Fruit fly (Drosophila melanogaster) whole organism, wandering third instar larva: Measurements from ENCODE around the gene CG12589.

Experiments used
- Abd-B ChIP-seq: fragments of >200 bp; optimal IDR thresholded peaks from 2 replicates; lab custom pipeline; 2017; ENCODE audit warnings: missing biosample characterization, missing genetic modification characterization
- CG32264 ChIP-seq: fragments of 200-800 bp; sonication (Bioruptor generic); optimal IDR thresholded peaks from 2 replicates; lab custom pipeline; 2016; ENCODE audit warnings: missing biosample characterization, missing genetic modification characterization
- CG9705 ChIP-seq: fragments of 200-800 bp; sonication (Bioruptor generic); optimal IDR thresholded peaks from 2 replicates; lab custom pipeline; 2018; ENCODE audit warnings: missing biosample characterization, mild to moderate bottlenecking, missing genetic modification characterization
- CrebA ChIP-seq: fragments of 200-800 bp; sonication (Bioruptor generic); optimal IDR thresholded peaks from 2 replicates; lab custom pipeline; 2016; ENCODE audit warnings: missing biosample characterization, mild to moderate bottlenecking, missing genetic modification characterization, borderline replicate concordance
- Dfd ChIP-seq: fragments of >200 bp; optimal IDR thresholded peaks from 2 replicates; lab custom pipeline; 2017; ENCODE audit warnings: missing biosample characterization, missing genetic modification characterization
- Dif ChIP-seq: fragments of 200-275, 200-300 bp; sonication (Bioruptor generic); optimal IDR thresholded peaks from 2 replicates; lab custom pipeline; 2018; ENCODE audit warnings: missing biosample characterization, missing genetic modification characterization; ENCODE audit not compliant: partially characterized antibody
- GATAd ChIP-seq: sonication (Bioruptor generic); optimal IDR thresholded peaks from 2 replicates; lab custom pipeline; 2016; ENCODE audit warnings: missing biosample characterization, missing genetic modification characterization
- HLH106 ChIP-seq: fragments of 200-800 bp; optimal IDR thresholded peaks from 3 replicates; lab custom pipeline; 2019; ENCODE audit warnings: missing biosample characterization, mild to moderate bottlenecking, missing genetic modification characterization, moderate library complexity
- Hnf4 ChIP-seq: fragments of 200-800 bp; sonication (Bioruptor generic); optimal IDR thresholded peaks from 2 replicates; lab custom pipeline; 2016; ENCODE audit warnings: missing biosample characterization, mild to moderate bottlenecking, missing genetic modification characterization
- Hr83 ChIP-seq: fragments of 200-300 bp; sonication (Bioruptor generic); optimal IDR thresholded peaks from 2 replicates; lab custom pipeline; 2016; ENCODE audit warnings: missing biosample characterization, mild to moderate bottlenecking, missing genetic modification characterization, moderate library complexity; ENCODE audit not compliant: poor library complexity, severe bottlenecking
- Jra ChIP-seq: sonication (Bioruptor generic); optimal IDR thresholded peaks from 2 replicates; lab custom pipeline; 2016; ENCODE audit warnings: missing biosample characterization, missing genetic modification characterization
- Mio ChIP-seq: sonication (Bioruptor generic); optimal IDR thresholded peaks from 2 replicates; lab custom pipeline; 2016; ENCODE audit warnings: missing biosample characterization, missing genetic modification characterization
- Myc ChIP-seq: fragments of >200 bp; optimal IDR thresholded peaks from 2 replicates; lab custom pipeline; 2017
- N ChIP-seq: fragments of >200 bp; optimal IDR thresholded peaks from 2 replicates; lab custom pipeline; 2018; ENCODE audit warnings: missing biosample characterization, missing external identifiers, missing genetic modification characterization
- OdsH ChIP-seq: fragments of 200-800 bp; sonication (Bioruptor generic); optimal IDR thresholded peaks from 2 replicates; lab custom pipeline; 2016; ENCODE audit warnings: missing biosample characterization, mild to moderate bottlenecking, missing genetic modification characterization
- Rel ChIP-seq, 2 experiments: fragments of 200-800 bp; sonication (Bioruptor generic) in 1 of 2; optimal IDR thresholded peaks; 2 replicates in 1 of 2; 3 replicates in 1 of 2; lab custom pipeline; 2016 to 2019; ENCODE audit warnings: mild to moderate bottlenecking in 2 of 2, missing biosample characterization in 2 of 2, missing genetic modification characterization in 2 of 2, moderate library complexity in 1 of 2
- Sp1 ChIP-seq: fragments of 200-800 bp; sonication (Bioruptor generic); optimal IDR thresholded peaks from 3 replicates; lab custom pipeline; 2019; ENCODE audit warnings: missing biosample characterization, mild to moderate bottlenecking, missing genetic modification characterization, moderate library complexity
- Vsx2 ChIP-seq: fragments of 200-300, 225-300 bp; sonication (Bioruptor generic); optimal IDR thresholded peaks from 2 replicates; lab custom pipeline; 2018; ENCODE audit warnings: missing biosample characterization, missing genetic modification characterization; ENCODE audit not compliant: partially characterized antibody
- br ChIP-seq: fragments of 200-800 bp; sonication (Bioruptor generic); optimal IDR thresholded peaks from 2 replicates; lab custom pipeline; 2016; ENCODE audit warnings: missing biosample characterization, missing genetic modification characterization
- brk ChIP-seq: fragments of 200-800 bp; sonication (Bioruptor generic); optimal IDR thresholded peaks from 2 replicates; lab custom pipeline; 2016; ENCODE audit warnings: missing biosample characterization, mild to moderate bottlenecking, missing genetic modification characterization
- dl ChIP-seq, 2 experiments: fragments of 175-275, 200-275 bp in 1 of 2; fragments of 200-275 bp in 1 of 2; sonication (Bioruptor generic); optimal IDR thresholded peaks; lab custom pipeline; 2018; ENCODE audit warnings: mild to moderate bottlenecking in 2 of 2, missing biosample characterization in 2 of 2, missing genetic modification characterization in 2 of 2, moderate library complexity in 2 of 2; ENCODE audit not compliant: partially characterized antibody in 2 of 2, insufficient read depth in 1 of 2
- dmrt93B ChIP-seq: fragments of 200-800 bp; sonication (Bioruptor generic); optimal IDR thresholded peaks from 2 replicates; lab custom pipeline; 2018; ENCODE audit warnings: missing biosample characterization, mild to moderate bottlenecking, missing genetic modification characterization
- dsf ChIP-seq: sonication (Bioruptor generic); optimal IDR thresholded peaks from 2 replicates; lab custom pipeline; 2016; ENCODE audit warnings: missing biosample characterization, missing genetic modification characterization, borderline replicate concordance
- ey ChIP-seq: fragments of 200-800 bp; sonication (Bioruptor generic); optimal IDR thresholded peaks from 2 replicates; lab custom pipeline; 2016; ENCODE audit warnings: missing biosample characterization, missing genetic modification characterization
- foxo ChIP-seq, 2 experiments: fragments of 200-800 bp; sonication (Bioruptor generic); optimal IDR thresholded peaks; 2 replicates in 1 of 2; 3 replicates in 1 of 2; lab custom pipeline; 2016 to 2017; ENCODE audit warnings: missing biosample characterization in 2 of 2, missing genetic modification characterization in 2 of 2
- fru ChIP-seq: fragments of 200-800 bp; sonication (Bioruptor generic); optimal IDR thresholded peaks from 3 replicates; lab custom pipeline; 2016; ENCODE audit warnings: missing biosample characterization, mild to moderate bottlenecking, missing genetic modification characterization
- h ChIP-seq: fragments of 200-800 bp; sonication (Bioruptor generic); optimal IDR thresholded peaks from 3 replicates; lab custom pipeline; 2016; ENCODE audit warnings: missing biosample characterization, mild to moderate bottlenecking, missing genetic modification characterization
- jim ChIP-seq: fragments of 175-275, 200-325 bp; sonication (Bioruptor generic); optimal IDR thresholded peaks from 2 replicates; lab custom pipeline; 2016; ENCODE audit warnings: missing biosample characterization, mild to moderate bottlenecking, missing genetic modification characterization
- pan ChIP-seq: fragments of >200 bp; optimal IDR thresholded peaks from 2 replicates; lab custom pipeline; 2017
- psq ChIP-seq: fragments of 200-800 bp; sonication (Bioruptor generic); optimal IDR thresholded peaks from 3 replicates; lab custom pipeline; 2017; ENCODE audit warnings: missing biosample characterization, mild to moderate bottlenecking, missing genetic modification characterization, moderate library complexity
- rgr ChIP-seq: fragments of 200-800 bp; sonication (Bioruptor generic); optimal IDR thresholded peaks from 3 replicates; lab custom pipeline; 2016; ENCODE audit warnings: missing biosample characterization, mild to moderate bottlenecking, missing genetic modification characterization
- sage ChIP-seq: fragments of 200-800 bp; sonication (Bioruptor generic); optimal IDR thresholded peaks from 2 replicates; lab custom pipeline; 2016; ENCODE audit warnings: missing biosample characterization, mild to moderate bottlenecking, missing genetic modification characterization
- sv ChIP-seq: fragments of 200-800 bp; sonication (Bioruptor generic); optimal IDR thresholded peaks from 3 replicates; lab custom pipeline; 2016; ENCODE audit warnings: missing biosample characterization, missing genetic modification characterization
- usp ChIP-seq: fragments of >200 bp; optimal IDR thresholded peaks from 2 replicates; lab custom pipeline; 2017; ENCODE audit warnings: missing biosample characterization, missing genetic modification characterization
- woc ChIP-seq: sonication (Bioruptor generic); optimal IDR thresholded peaks from 2 replicates; lab custom pipeline; 2016; ENCODE audit warnings: missing biosample characterization, mild to moderate bottlenecking, missing genetic modification characterization

The CG12589 gene

DNA sequence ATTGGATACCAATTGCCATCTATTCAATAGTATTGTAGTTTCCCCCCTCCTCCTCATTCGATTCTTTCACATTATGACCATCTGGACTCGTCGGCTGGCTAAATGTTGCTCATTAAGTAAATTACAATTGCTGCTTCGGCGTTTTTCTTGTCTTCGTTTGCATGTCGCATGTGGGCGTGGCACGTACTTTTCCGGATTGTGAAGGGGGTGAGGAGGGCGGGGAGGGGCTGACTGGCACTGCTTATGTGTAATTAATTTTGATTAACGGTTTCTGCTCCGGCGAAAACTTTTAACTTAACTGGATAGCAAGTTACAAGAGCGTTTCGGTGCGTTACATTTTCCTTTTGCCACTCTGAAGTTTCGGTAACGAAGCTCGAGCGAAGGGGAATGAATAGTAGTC, 23.3 kb downstream of the CG12589 start:
- TF ChIP-seq psq (GFP tag; lab: Kevin White, UChicago) (no peak), Sp1 (GFP tag; lab: Kevin White, UChicago) (no peak), brk (GFP tag; lab: Kevin White, UChicago) (no peak), foxo (GFP tag; optimal IDR thresholded peaks at IDR 0.05; lab: Kevin White, UChicago) (no peak), jim (GFP tag; lab: Kevin White, UChicago) (no peak), pan (no peak), N (GFP tag; lab: Kevin White, UChicago) (no peak), Dif (GFP tag; lab: Kevin White, UChicago) (no peak), h (GFP tag; lab: Kevin White, UChicago) (no peak), dsf (GFP tag; lab: Kevin White, UChicago) (no peak), Rel (GFP tag; optimal IDR thresholded peaks at IDR 0.05; lab: Kevin White, UChicago) (no peak), Rel (tag; optimal IDR thresholded peaks at IDR 0.05; lab: Kevin White, UChicago) (no peak), CG9705 (GFP tag; lab: Kevin White, UChicago) (no peak), Vsx2 (GFP tag; lab: Kevin White, UChicago) (no peak), Mio (GFP tag; lab: Kevin White, UChicago) (no peak), OdsH (GFP tag; lab: Kevin White, UChicago) (no peak)

DNA sequence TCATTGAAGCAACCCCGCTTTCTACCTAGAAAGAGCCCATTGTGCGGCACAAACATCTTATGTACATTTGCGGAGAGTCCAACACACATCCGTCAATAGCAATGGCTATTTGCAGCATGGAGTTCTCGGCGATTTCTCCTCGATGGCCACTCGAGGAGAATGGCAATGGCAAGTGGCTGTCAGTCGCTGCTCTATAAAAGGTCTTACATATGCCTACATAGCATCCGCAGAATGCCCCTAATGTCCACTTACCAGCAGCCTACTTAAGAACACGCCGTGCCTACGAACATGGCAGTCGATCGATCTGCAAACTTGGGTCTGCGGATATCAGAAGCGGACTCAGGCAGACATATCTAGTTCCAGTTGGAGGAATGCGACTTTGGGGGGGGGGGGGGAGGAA, 24.6 kb downstream of the CG12589 start:
- no peak for TF ChIP-seq pan
- TF ChIP-seq HLH106 (tag; lab: Kevin White, UChicago): no peak
- TF ChIP-seq Abd-B (GFP tag; lab: Kevin White, UChicago): no peak
- TF ChIP-seq CG9705 (GFP tag; lab: Kevin White, UChicago): no peak
- TF ChIP-seq usp (GFP tag; lab: Kevin White, UChicago): no peak
- no peak for TF ChIP-seq N (GFP tag; lab: Kevin White, UChicago)
- no peak for TF ChIP-seq GATAd (GFP tag; lab: Kevin White, UChicago)
- TF ChIP-seq fru (GFP tag; lab: Kevin White, UChicago): no peak
- no peak for TF ChIP-seq dl (GFP tag; optimal IDR thresholded peaks at IDR 0.05; lab: Kevin White, UChicago; ENCODE audit: insufficient read depth in 1 of 2, partially characterized antibody in 2 of 2)

DNA sequence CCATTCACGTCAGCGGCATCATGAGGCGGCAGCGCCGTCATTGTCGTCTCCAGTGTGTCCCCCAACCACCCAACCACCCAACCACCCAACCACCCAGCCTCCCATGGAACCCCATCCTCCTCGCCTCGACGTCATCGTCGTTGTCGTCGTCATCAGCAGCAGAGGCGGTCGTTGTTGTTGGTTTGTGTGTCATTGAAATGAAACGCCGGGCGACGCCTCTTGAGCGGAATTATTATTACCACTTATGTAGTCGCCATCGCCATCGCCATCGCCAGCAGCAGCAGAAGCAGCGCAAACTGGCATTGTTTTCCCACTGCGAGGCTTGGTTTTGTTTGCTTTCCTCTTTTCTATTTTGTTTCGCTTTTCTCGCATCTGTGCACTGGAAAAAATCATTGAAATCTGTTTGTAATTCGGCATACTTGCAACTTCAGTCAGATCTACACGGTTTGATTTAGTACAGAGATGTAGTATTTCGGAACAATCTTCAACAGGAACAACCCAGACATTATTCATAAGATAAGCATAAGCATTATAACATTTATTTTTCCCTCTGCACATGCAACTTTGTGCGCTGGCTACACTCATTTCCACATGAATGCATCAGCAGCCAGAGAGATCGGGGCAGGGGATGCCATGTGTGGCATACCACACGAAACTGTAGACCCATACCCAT, 25.8 kb downstream of the CG12589 start:
- TF ChIP-seq Vsx2 (GFP tag; lab: Kevin White, UChicago) (no peak), h (GFP tag; lab: Kevin White, UChicago) (peak; percentile 84), sv (GFP tag; lab: Kevin White, UChicago) (peak; percentile 88), psq (GFP tag; lab: Kevin White, UChicago) (peak; percentile 80), CrebA (GFP tag; lab: Kevin White, UChicago) (no peak), HLH106 (tag; lab: Kevin White, UChicago) (peak; percentile 83), usp (GFP tag; lab: Kevin White, UChicago) (no peak), Hr83 (GFP tag; lab: Kevin White, UChicago) (no peak), br (GFP tag; lab: Kevin White, UChicago) (peak; percentile 79), Dfd (GFP tag; lab: Kevin White, UChicago) (peak; percentile 68), Hnf4 (GFP tag; lab: Kevin White, UChicago) (peak; percentile 56), Rel (GFP tag; optimal IDR thresholded peaks at IDR 0.05; lab: Kevin White, UChicago) (peak; percentile 38), Rel (tag; optimal IDR thresholded peaks at IDR 0.05; lab: Kevin White, UChicago) (peak; percentile 26), CG9705 (GFP tag; lab: Kevin White, UChicago) (peak; percentile 6), dl (GFP tag; optimal IDR thresholded peaks at IDR 0.05; lab: Kevin White, UChicago; ENCODE audit: insufficient read depth in 1 of 2, partially characterized antibody in 2 of 2) (no peak), dmrt93B (GFP tag; lab: Kevin White, UChicago) (peak; percentile 67), Myc (no peak), dsf (GFP tag; lab: Kevin White, UChicago) (peak; percentile 1), Sp1 (GFP tag; lab: Kevin White, UChicago) (peak; percentile 80), fru (GFP tag; lab: Kevin White, UChicago) (peak; percentile 85), N (GFP tag; lab: Kevin White, UChicago) (no peak), CG32264 (GFP tag; lab: Kevin White, UChicago) (peak; percentile 45), OdsH (GFP tag; lab: Kevin White, UChicago) (peak; percentile 74), rgr (GFP tag; lab: Kevin White, UChicago) (peak; percentile 81), woc (GFP tag; lab: Kevin White, UChicago) (peak; percentile 70), Jra (GFP tag; lab: Kevin White, UChicago) (no peak), ey (peak; percentile 89), sage (GFP tag; lab: Kevin White, UChicago) (peak; percentile 59), foxo (GFP tag; optimal IDR thresholded peaks at IDR 0.05; lab: Kevin White, UChicago) (peak in 1 of 2 experiments; percentile 82), brk (GFP tag; lab: Kevin White, UChicago) (no peak)
